Fruit fly (Drosophila melanogaster) whole organism, prepupa: ENCODE results near the gene AGO2.

Source experiments
- CG10669 ChIP-seq: fragments of 200-800 bp; sonication (Bioruptor generic); optimal IDR thresholded peaks from 3 replicates; lab custom pipeline; 2018; ENCODE audit warnings: missing biosample characterization, mild to moderate bottlenecking, missing genetic modification characterization, moderate library complexity
- CG9139 ChIP-seq: fragments of 200-800 bp; sonication (Bioruptor generic); optimal IDR thresholded peaks from 3 replicates; lab custom pipeline; 2017; ENCODE audit warnings: missing biosample characterization, mild to moderate bottlenecking, missing genetic modification characterization
- Hr39 ChIP-seq: fragments of 200-800 bp; sonication (Bioruptor generic); optimal IDR thresholded peaks from 2 replicates; lab custom pipeline; 2016; ENCODE audit warnings: missing biosample characterization, missing genetic modification characterization
- OdsH ChIP-seq: fragments of 200-800 bp; sonication (Bioruptor generic); optimal IDR thresholded peaks from 3 replicates; lab custom pipeline; 2016; ENCODE audit warnings: missing biosample characterization, missing genetic modification characterization
- acj6 ChIP-seq: fragments of 200-800 bp; sonication (Bioruptor generic); optimal IDR thresholded peaks from 3 replicates; lab custom pipeline; 2016; ENCODE audit warnings: missing biosample characterization, missing genetic modification characterization
- topi ChIP-seq: fragments of 200-800 bp; sonication (Bioruptor generic); optimal IDR thresholded peaks from 3 replicates; lab custom pipeline; 2016; ENCODE audit warnings: missing biosample characterization, missing genetic modification characterization
- vri ChIP-seq: fragments of 200-800 bp; sonication (Bioruptor generic); optimal IDR thresholded peaks from 3 replicates; lab custom pipeline; 2016; ENCODE audit warnings: missing biosample characterization, mild to moderate bottlenecking, missing genetic modification characterization

dm6 chr3L:15548843-15549242 is 5.1 kb upstream of the AGO2 start:
- TF ChIP-seq OdsH (GFP tag; lab: Kevin White, UChicago) (no peak), Hr39 (GFP tag; lab: Kevin White, UChicago) (no peak), vri (GFP tag; lab: Kevin White, UChicago) (peak; percentile 50), topi (GFP tag; lab: Kevin White, UChicago) (no peak), CG9139 (no peak), acj6 (GFP tag; lab: Kevin White, UChicago) (no peak), CG10669 (GFP tag; lab: Kevin White, UChicago) (no peak)
